Worm (Caenorhabditis elegans): ENCODE results near the gene C50E3.9.

C50E3.9 gene

DNA sequence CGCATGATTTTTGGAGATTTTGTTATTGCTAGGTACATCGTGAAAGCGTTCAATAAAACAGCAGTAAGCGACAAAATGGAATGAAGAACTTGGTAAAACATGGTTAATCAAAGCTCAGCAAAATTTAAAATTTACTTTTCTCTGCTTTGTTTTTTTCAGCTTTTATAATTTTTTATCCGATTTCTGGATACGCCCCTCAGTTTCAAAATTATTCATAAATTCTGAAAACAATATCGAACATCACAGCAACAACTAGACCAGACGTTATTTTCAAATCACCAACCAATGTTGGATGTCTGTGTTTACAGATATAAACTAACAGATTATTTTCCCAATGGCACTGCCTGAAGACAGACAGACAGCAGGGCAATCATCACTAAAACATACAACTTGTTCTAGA is 34.6 kb upstream of the C50E3.9 start, which contains the start of gene srd-31:
srd-31 (minus strand) TSS at position 101 of the 400 bp plus-strand sequence.
- TF ChIP-seq hmg-1.2 (GFP tag; IDR thresholded peaks at IDR 0.05) (no peak), pbrm-1 (GFP tag; IDR thresholded peaks at IDR 0.05) (no peak), F57C9.4 (tag; optimal IDR thresholded peaks at IDR 0.05) (no peak), nfya-2 (GFP tag; IDR thresholded peaks at IDR 0.05) (no peak)

DNA sequence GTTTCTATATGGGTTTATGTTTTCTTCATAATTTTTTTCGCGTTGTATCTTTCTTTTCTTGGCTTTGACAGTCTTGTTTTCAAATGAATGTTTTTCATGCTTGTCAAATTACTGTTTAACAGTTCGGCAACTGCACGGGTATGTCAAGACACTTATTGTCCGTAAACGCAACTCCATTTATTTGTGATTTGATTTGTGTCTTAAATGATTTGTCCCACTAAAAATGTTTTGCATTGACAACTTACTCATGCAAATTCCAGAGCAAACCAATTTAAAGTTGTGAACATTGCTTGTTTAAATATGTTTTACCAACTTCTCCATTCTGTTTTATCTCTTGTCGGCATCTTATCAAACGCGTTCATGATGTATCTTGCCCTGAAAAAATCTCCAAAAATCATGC is 31.7 kb upstream of the C50E3.9 start, which contains the start of gene srd-25:
srd-25 (plus strand) TSS at position 301 of the 400 bp plus-strand sequence.
- TF ChIP-seq Y95B8A.8 (GFP tag; IDR thresholded peaks at IDR 0.05) (no peak), madf-3 (GFP tag; IDR thresholded peaks at IDR 0.05) (no peak), aptf-2 (GFP tag; conservative IDR thresholded peaks at IDR 0.05) (no peak), sptf-2 (GFP tag; optimal IDR thresholded peaks at IDR 0.05) (no peak), ZK185.1 (tag; optimal IDR thresholded peaks at IDR 0.05; ENCODE audit: poor library complexity, severe bottlenecking) (no peak), F23B12.7 (tag; optimal IDR thresholded peaks at IDR 0.05; ENCODE audit: insufficient read depth) (no peak), unc-62 (GFP tag; optimal IDR thresholded peaks at IDR 0.05) (no peak), madf-8 (GFP tag; conservative IDR thresholded peaks at IDR 0.05) (no peak), Y67H2A.10 (GFP tag; conservative IDR thresholded peaks at IDR 0.05) (no peak), sea-2 (GFP tag; IDR thresholded peaks at IDR 0.05) (no peak), let-607 (tag; optimal IDR thresholded peaks at IDR 0.05) (no peak), nhr-120 (GFP tag; IDR thresholded peaks at IDR 0.05) (no peak), hmg-1.2 (GFP tag; IDR thresholded peaks at IDR 0.05) (no peak), madf-10 (tag; optimal IDR thresholded peaks at IDR 0.05) (no peak), dox-1 (GFP tag; IDR thresholded peaks at IDR 0.05) (no peak)

DNA sequence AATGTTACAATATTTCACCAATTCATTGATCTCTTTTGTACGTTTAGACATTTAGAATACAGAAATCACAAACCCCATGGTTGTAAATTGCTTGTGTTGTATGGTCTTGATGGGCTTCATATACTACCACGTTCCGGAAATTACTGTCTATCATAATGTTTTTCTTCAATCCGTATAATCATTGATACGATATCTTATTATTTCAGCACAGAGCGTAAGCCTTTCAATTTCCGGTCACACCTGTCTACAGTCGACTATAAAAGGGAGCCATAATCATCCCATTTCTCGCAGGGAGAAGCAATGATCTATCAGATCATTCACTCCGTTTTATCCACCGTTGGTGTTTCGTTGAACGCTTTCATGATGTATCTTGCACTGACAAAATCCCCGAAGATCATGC is 29.5 kb upstream of the C50E3.9 start, which contains the start of gene srd-30:
srd-30 (plus strand) TSS at position 301 of the 400 bp plus-strand sequence.
- TF ChIP-seq rpc-1 (optimal IDR thresholded peaks at IDR 0.05) (no peak), rpc-1 (tag; optimal IDR thresholded peaks at IDR 0.05) (no peak), ztf-25 (GFP tag; IDR thresholded peaks at IDR 0.05) (no peak), unc-130 (GFP tag; optimal IDR thresholded peaks at IDR 0.05) (no peak), die-1 (tag; optimal IDR thresholded peaks at IDR 0.05) (no peak), ets-4 (GFP tag; optimal IDR thresholded peaks at IDR 0.05) (no peak), hrde-1 (tag; optimal IDR thresholded peaks at IDR 0.05; ENCODE audit: borderline replicate concordance) (no peak), attf-5 (GFP tag; optimal IDR thresholded peaks at IDR 0.05) (no peak), ztf-22 (GFP tag; optimal IDR thresholded peaks at IDR 0.05) (no peak), aptf-2 (GFP tag; conservative IDR thresholded peaks at IDR 0.05) (no peak), lir-1 (GFP tag; conservative IDR thresholded peaks at IDR 0.05) (no peak), lag-1 (GFP tag; IDR thresholded peaks at IDR 0.05) (no peak), him-1 (tag; optimal IDR thresholded peaks at IDR 0.05) (no peak), Y79H2A.3 (GFP tag; conservative IDR thresholded peaks at IDR 0.05) (no peak), C17E4.6 (GFP tag; IDR thresholded peaks at IDR 0.05) (no peak), ama-1 (optimal IDR thresholded peaks at IDR 0.05) (no peak), ama-1 (GFP tag; optimal IDR thresholded peaks at IDR 0.05) (no peak), B0261.1 (tag; optimal IDR thresholded peaks at IDR 0.05) (no peak)

DNA sequence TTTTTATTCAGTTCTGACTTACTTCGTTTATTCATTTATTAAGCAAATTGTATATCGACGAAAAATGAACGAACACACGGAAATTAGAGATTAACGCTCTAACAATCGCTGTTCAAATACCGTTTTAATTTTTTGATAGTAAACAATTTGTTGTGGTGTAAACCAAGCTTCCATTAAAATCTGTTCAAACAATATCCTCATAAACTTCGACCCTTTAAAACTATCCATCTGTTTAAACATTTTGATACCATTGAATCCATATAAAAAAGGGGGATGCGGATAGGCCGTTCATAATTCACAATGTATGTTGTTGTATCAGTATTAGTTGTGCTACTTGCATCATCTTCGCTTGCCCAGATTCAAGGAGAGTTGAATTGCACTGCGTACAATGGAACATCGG is 26.5 kb upstream of the C50E3.9 start, which contains the start of gene F07C4.6:
F07C4.6 (plus strand) TSS at position 301 of the 400 bp plus-strand sequence.
- TF ChIP-seq Y56A3A.18 (GFP tag; IDR thresholded peaks at IDR 0.05), result no peak
- no peak for TF ChIP-seq madf-8 (GFP tag; conservative IDR thresholded peaks at IDR 0.05)
- no peak for TF ChIP-seq dpff-1 (tag; optimal IDR thresholded peaks at IDR 0.05)
- TF ChIP-seq D2030.7 (GFP tag; IDR thresholded peaks at IDR 0.05), result no peak
- no peak for TF ChIP-seq pha-4 (tag; optimal IDR thresholded peaks at IDR 0.05)
- TF ChIP-seq snpc-4 (GFP tag; optimal IDR thresholded peaks at IDR 0.05), result no peak
- no peak for TF ChIP-seq snpc-4 (tag; optimal IDR thresholded peaks at IDR 0.05)

Measured in whole organism, young adult.